Worm (Caenorhabditis elegans) whole organism, L1 larva: Measurements from ENCODE around the gene F46C5.7.

Experiments used
- ceh-88 ChIP-seq: fragments of 200-800 bp; sonication (Bioruptor generic); IDR thresholded peaks from 2 replicates; pipeline ENCODE4 v1.3.6; 2022; ENCODE audit warnings: missing genetic modification characterization, missing compliant biosample characterization
- ces-1 ChIP-seq: fragments of 150-350 bp; optimal IDR thresholded peaks from 2 replicates; lab custom pipeline; 2014; ENCODE audit warnings: missing biosample characterization, missing genetic modification reagents, missing genetic modification characterization
- fos-1 ChIP-seq: fragments of 150-350 bp; optimal IDR thresholded peaks from 2 replicates; lab custom pipeline; 2014; ENCODE audit warnings: missing biosample characterization, missing genetic modification characterization
- hlh-17 ChIP-seq: fragments of 200-800 bp; sonication (Bioruptor generic); optimal IDR thresholded peaks from 2 replicates; lab custom pipeline; 2018; ENCODE audit warnings: missing genetic modification characterization, mild to moderate bottlenecking, missing compliant biosample characterization, moderate library complexity, borderline replicate concordance
- hlh-4 ChIP-seq: sonication (generic microtip); optimal IDR thresholded peaks from 2 replicates; lab custom pipeline; 2016; ENCODE audit warnings: mild to moderate bottlenecking, missing genetic modification characterization, missing compliant biosample characterization
- isw-1 ChIP-seq: fragments of 200-800 bp; sonication (Bioruptor generic); IDR thresholded peaks from 2 replicates; pipeline ENCODE4 v1.3.6; 2022; ENCODE audit warnings: missing genetic modification characterization, missing compliant biosample characterization
- lir-3 ChIP-seq: sonication (generic microtip); optimal IDR thresholded peaks from 2 replicates; lab custom pipeline; 2016; ENCODE audit warnings: mild to moderate bottlenecking, missing genetic modification characterization, moderate library complexity, missing compliant biosample characterization; ENCODE audit not compliant: poor library complexity
- mdl-1 ChIP-seq, 2 experiments: fragments of 150-350 bp; optimal IDR thresholded peaks; 2 replicates each; lab custom pipeline; 2014 to 2017; ENCODE audit warnings: missing biosample characterization in 2 of 2, missing genetic modification characterization in 2 of 2, inconsistent platforms in 1 of 2
- mep-1 ChIP-seq: fragments of 150-350 bp; optimal IDR thresholded peaks from 2 replicates; lab custom pipeline; 2014; ENCODE audit warnings: missing biosample characterization, missing genetic modification characterization
- nhr-19 ChIP-seq: fragments of 200-800 bp; sonication (Bioruptor generic); conservative IDR thresholded peaks from 2 replicates; pipeline ENCODE4 v1.3.6; 2022; ENCODE audit warnings: missing genetic modification characterization, missing compliant biosample characterization
- nhr-76 ChIP-seq: sonication (generic microtip); optimal IDR thresholded peaks from 2 replicates; lab custom pipeline; 2017; ENCODE audit warnings: missing biosample characterization, missing genetic modification characterization
- nhr-85 ChIP-seq: sonication (generic microtip); peaks from one replicate; lab custom pipeline; 2016; ENCODE audit warnings: missing genetic modification characterization, inconsistent platforms, missing compliant biosample characterization
- pag-3 ChIP-seq: sonication (generic microtip); optimal IDR thresholded peaks from 2 replicates; lab custom pipeline; 2017; ENCODE audit warnings: missing genetic modification characterization, mild to moderate bottlenecking, missing compliant biosample characterization, antibody characterized with exemption, borderline replicate concordance; ENCODE audit not compliant: insufficient read depth
- sox-4 ChIP-seq: sonication (generic microtip); optimal IDR thresholded peaks from 2 replicates; lab custom pipeline; 2016; ENCODE audit warnings: missing genetic modification characterization, missing compliant biosample characterization
- unc-62 ChIP-seq: fragments of 150-350 bp; optimal IDR thresholded peaks from 2 replicates; lab custom pipeline; 2014; ENCODE audit warnings: missing biosample characterization, missing genetic modification reagents, missing genetic modification characterization
- unc-98 ChIP-seq: fragments of 200-800 bp; sonication (Bioruptor generic); IDR thresholded peaks from 2 replicates; pipeline ENCODE4 v1.3.6; 2022; ENCODE audit warnings: missing genetic modification characterization, missing compliant biosample characterization
- zag-1 ChIP-seq: fragments of 150-350 bp; optimal IDR thresholded peaks from 2 replicates; lab custom pipeline; 2014; ENCODE audit warnings: missing biosample characterization, missing genetic modification characterization
- ztf-11 ChIP-seq, 2 experiments: sonication (generic microtip); optimal IDR thresholded peaks; 2 replicates each; lab custom pipeline; 2016 to 2017; ENCODE audit warnings: missing genetic modification characterization in 2 of 2, missing biosample characterization in 1 of 2, missing compliant biosample characterization in 1 of 2

Gene F46C5.7

DNA sequence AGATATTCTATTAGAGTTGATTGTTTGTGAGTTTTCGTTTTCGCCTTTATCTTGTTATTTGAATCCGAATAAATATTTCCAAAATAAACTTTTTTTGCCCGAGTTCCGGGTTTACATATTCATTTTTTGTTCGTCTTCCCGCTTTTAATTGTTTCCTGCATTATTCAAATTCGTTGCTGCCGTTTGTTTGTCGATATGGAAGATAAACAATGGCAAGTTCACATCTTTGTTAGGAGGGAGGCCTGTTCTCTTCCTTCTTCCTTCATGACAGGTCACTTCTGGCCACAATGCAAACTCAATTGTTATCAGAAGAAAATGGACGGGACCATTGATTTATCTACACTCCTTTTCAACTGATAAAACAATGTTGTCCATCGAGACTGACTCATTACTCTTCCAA is 50.5 kb downstream of the F46C5.7 start:
- TF ChIP-seq pag-3 (tag; lab: Kevin White, UChicago) (no peak), ztf-11 (tag; optimal IDR thresholded peaks at IDR 0.05; lab: Kevin White, UChicago) (no peak), ceh-88 (no peak), unc-98 (GFP tag; lab: Robert Waterston, UW) (no peak), lir-3 (tag; lab: Kevin White, UChicago) (no peak), nhr-19 (GFP tag; lab: Robert Waterston, UW) (no peak), zag-1 (tag; lab: Kevin White, UChicago) (no peak), unc-62 (GFP tag; lab: Kevin White, UChicago) (no peak), ces-1 (no peak), isw-1 (GFP tag; lab: Robert Waterston, UW) (no peak), sox-4 (no peak), nhr-85 (no peak), hlh-17 (GFP tag; lab: Kevin White, UChicago) (no peak), fos-1 (no peak), nhr-76 (tag; lab: Kevin White, UChicago) (no peak), mep-1 (no peak), mdl-1 (tag; optimal IDR thresholded peaks at IDR 0.05; lab: Kevin White, UChicago) (no peak), hlh-4 (no peak)
- TF ChIP-seq, all 84 proteins: peak for 0
